Worm (Caenorhabditis elegans): ENCODE data around the gene plst-1.
A peak's percentile ranks its signal among the peaks of the same experiment; 100 is the strongest.

Gene plst-1

DNA sequence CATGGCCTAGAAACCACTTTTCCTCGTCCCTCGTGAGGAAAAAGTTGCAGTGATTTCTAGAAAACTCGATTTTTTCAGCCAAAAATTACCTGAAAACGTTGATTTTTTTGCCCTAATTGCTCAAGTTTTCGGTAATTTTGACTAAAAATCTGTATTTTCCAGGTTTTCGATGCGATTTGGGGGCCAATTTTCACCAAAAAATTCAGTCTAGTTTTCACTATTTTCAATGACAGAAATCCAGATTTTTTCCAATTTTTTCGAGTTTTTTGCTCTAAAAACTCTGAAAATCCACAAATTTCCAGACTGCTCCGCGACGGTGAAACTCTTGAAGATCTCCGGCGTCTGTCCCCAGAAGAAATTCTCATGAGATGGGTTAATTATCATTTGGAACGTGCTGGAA, at the start of gene plst-1:
Gene plst-1, plus strand, starts transcription at position 301 of the 400 bp plus-strand sequence.
- TF ChIP-seq ceh-9 (tag; optimal IDR thresholded peaks at IDR 0.05): no peak
- TF ChIP-seq unc-62 (GFP tag; optimal IDR thresholded peaks at IDR 0.05): no peak
- no peak for TF ChIP-seq snpc-4 (tag; optimal IDR thresholded peaks at IDR 0.05)
- no peak for TF ChIP-seq nhr-12 (tag; optimal IDR thresholded peaks at IDR 0.05)
- TF ChIP-seq nhr-25 (tag; optimal IDR thresholded peaks at IDR 0.05): no peak
- TF ChIP-seq lin-15B (tag; optimal IDR thresholded peaks at IDR 0.05): no peak
- TF ChIP-seq ceh-82 (tag; optimal IDR thresholded peaks at IDR 0.05): no peak
- no peak for TF ChIP-seq R02D3.7 (tag; optimal IDR thresholded peaks at IDR 0.05)
- no peak for TF ChIP-seq nhr-11 (tag; optimal IDR thresholded peaks at IDR 0.05)
- no peak for TF ChIP-seq daf-12 (tag; optimal IDR thresholded peaks at IDR 0.05)
- TF ChIP-seq fkh-10 (GFP tag; optimal IDR thresholded peaks at IDR 0.05): no peak
- TF ChIP-seq ceh-28 (tag; optimal IDR thresholded peaks at IDR 0.05): no peak
- TF ChIP-seq nhr-77 (tag; optimal IDR thresholded peaks at IDR 0.05): no peak
- no peak for TF ChIP-seq nhr-67 (tag; optimal IDR thresholded peaks at IDR 0.05)
- TF ChIP-seq nhr-76 (tag; optimal IDR thresholded peaks at IDR 0.05): no peak
- TF ChIP-seq mdl-1 (tag; optimal IDR thresholded peaks at IDR 0.05): no peak
- TF ChIP-seq ztf-4 (tag; optimal IDR thresholded peaks at IDR 0.05): no peak

- TF ChIP-seq lin-15B (tag; optimal IDR thresholded peaks at IDR 0.05) (peak; percentile 80), mdl-1 (tag; optimal IDR thresholded peaks at IDR 0.05) (peak; percentile 17), lsy-12 (tag; optimal IDR thresholded peaks at IDR 0.05) (no peak), R02D3.7 (tag; optimal IDR thresholded peaks at IDR 0.05) (peak; percentile 37), skn-1 (tag; optimal IDR thresholded peaks at IDR 0.05) (no peak), nhr-25 (tag; optimal IDR thresholded peaks at IDR 0.05) (peak; percentile 12), elt-3 (tag; optimal IDR thresholded peaks at IDR 0.05) (no peak), unc-39 (tag; optimal IDR thresholded peaks at IDR 0.05) (no peak), nhr-23 (tag; optimal IDR thresholded peaks at IDR 0.05) (peak; percentile 70), nhr-28 (tag; optimal IDR thresholded peaks at IDR 0.05) (no peak), nhr-11 (tag; optimal IDR thresholded peaks at IDR 0.05) (no peak), lin-39 (tag; optimal IDR thresholded peaks at IDR 0.05) (no peak), unc-62 (GFP tag; optimal IDR thresholded peaks at IDR 0.05) (no peak)
Measured at ce11 chrIV:1239686-1240085, 49.7 kb upstream of the plst-1 start, which contains the start of gene F38A1.8. Gene F38A1.8, minus strand, starts transcription at chrIV:1239852.

DNA sequence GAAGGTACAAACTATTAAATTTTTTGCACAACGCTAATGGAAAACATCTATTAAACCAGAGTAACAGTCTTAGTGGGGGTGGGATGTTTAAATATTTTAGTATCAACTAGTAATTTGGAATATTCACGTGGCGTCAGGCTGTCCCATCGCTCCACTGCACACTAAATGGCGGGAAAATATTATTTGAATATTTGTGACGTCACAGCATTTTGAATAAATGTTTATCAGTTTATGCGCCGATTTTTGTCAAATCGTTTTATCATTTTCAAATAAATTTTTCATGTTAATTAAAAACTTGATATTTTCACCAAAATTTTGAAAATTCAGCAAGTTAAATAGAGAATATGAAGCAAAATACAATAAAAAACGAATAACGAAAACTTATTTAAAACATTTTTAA, 46.1 kb upstream of the plst-1 start, which contains the start of gene F38A1.15:
Gene F38A1.15, minus strand, starts transcription at position 101 of the 400 bp plus-strand sequence.
- TF ChIP-seq ceh-9 (tag; optimal IDR thresholded peaks at IDR 0.05) (no peak), mml-1 (tag; optimal IDR thresholded peaks at IDR 0.05) (no peak), lin-15B (tag; optimal IDR thresholded peaks at IDR 0.05) (no peak), mdl-1 (tag; optimal IDR thresholded peaks at IDR 0.05) (no peak), aly-2 (tag; optimal IDR thresholded peaks at IDR 0.05) (no peak), nhr-23 (tag; optimal IDR thresholded peaks at IDR 0.05) (no peak), zag-1 (tag; optimal IDR thresholded peaks at IDR 0.05) (no peak), fkh-10 (GFP tag; optimal IDR thresholded peaks at IDR 0.05) (no peak), eor-1 (tag; optimal IDR thresholded peaks at IDR 0.05) (no peak), tbx-2 (tag; optimal IDR thresholded peaks at IDR 0.05) (no peak), fkh-2 (tag; optimal IDR thresholded peaks at IDR 0.05) (no peak), egl-5 (tag; optimal IDR thresholded peaks at IDR 0.05) (no peak)

- TF ChIP-seq nhr-11 (tag; optimal IDR thresholded peaks at IDR 0.05) (no peak), nhr-237 (tag; optimal IDR thresholded peaks at IDR 0.05) (no peak), hmg-11 (tag; optimal IDR thresholded peaks at IDR 0.05) (no peak), fkh-10 (GFP tag; optimal IDR thresholded peaks at IDR 0.05) (no peak), egl-27 (tag; optimal IDR thresholded peaks at IDR 0.05) (no peak), elt-3 (tag; optimal IDR thresholded peaks at IDR 0.05) (no peak), R02D3.7 (tag; optimal IDR thresholded peaks at IDR 0.05) (no peak), lin-39 (tag; optimal IDR thresholded peaks at IDR 0.05) (no peak), mdl-1 (tag; optimal IDR thresholded peaks at IDR 0.05) (no peak), ceh-82 (tag; optimal IDR thresholded peaks at IDR 0.05) (no peak), nhr-23 (tag; optimal IDR thresholded peaks at IDR 0.05) (no peak), ztf-4 (tag; optimal IDR thresholded peaks at IDR 0.05) (no peak), nhr-25 (tag; optimal IDR thresholded peaks at IDR 0.05) (no peak), nhr-12 (tag; optimal IDR thresholded peaks at IDR 0.05) (no peak)
Measured at ce11 chrIV:1245244-1245643, 44.2 kb upstream of the plst-1 start, which contains the start of gene F38A1.9. Gene F38A1.9, minus strand, starts transcription at chrIV:1245344.

All from whole organism, L3 larva.